Worm (Caenorhabditis elegans) whole organism, dauer: Measurements from ENCODE around the gene hum-8.

ENCODE experiments used
- unc-62 ChIP-seq: sonication (generic microtip); optimal IDR thresholded peaks from 2 replicates; lab custom pipeline; 2017; ENCODE audit warnings: missing biosample characterization, missing genetic modification reagents, missing genetic modification characterization

hum-8 gene

DNA sequence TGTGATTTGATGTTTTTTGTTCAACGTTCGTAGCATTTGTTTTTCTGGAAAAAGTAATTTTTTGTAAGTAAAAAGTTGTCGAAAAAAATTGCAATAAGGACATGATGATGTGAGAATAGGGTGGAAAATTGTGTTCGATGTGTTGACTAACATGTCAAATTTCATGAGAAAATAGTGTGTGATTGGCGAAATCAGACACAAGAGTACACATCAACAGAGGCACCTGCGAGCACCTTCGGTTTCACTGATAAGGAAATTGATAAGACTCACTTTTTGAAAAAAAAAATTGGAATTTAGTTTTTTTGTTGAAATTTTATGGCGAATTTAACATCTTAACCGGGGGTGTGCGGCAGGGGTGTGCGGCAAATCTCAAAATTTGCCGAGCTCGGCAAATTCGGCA is at the start of gene hum-8:
Gene hum-8, minus strand, starts transcription at position 46 of the 400 bp plus-strand sequence.
- no peak for TF ChIP-seq unc-62 (GFP tag; lab: Kevin White, UChicago)

DNA sequence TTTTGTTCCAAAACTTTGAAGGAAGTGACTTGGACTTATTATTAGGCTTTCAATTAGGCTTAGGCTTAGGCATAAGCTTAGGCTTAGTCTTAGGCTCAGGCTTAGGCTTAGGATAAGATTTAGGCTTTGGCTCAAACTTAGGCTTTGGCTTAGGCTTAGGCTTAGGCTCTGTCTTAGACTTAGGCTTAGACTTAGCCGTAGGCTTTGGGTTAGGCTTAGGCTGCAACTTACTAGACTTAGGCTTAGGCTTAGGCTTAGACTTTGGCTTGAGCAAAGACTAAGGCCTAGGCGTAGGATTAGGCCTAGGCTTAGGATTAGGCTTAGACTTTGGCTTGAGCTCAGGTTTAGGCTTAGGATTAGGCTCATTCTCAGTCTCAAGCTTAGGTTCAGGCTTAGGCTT is 44.4 kb upstream of the hum-8 start:
- no peak for TF ChIP-seq unc-62 (GFP tag; lab: Kevin White, UChicago)

DNA sequence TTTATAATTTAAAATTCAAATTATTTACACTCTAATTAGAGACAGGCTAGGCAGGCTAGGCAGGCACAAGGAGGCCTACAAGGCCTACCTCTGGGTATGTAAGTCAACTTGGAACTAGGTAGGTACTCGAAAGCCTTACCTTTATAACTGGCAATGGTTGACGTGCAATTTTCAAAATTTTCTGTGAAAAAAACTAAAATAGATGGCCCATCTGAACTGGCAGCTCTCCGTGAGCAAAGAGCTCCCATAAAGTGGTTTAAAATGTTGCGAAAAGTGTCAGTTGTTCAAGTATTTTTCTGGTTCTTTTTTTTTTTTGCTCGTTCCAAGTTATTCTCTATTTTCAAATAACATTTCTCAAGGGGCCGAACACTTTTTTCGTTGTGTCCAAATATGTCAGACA is 43.6 kb upstream of the hum-8 start:
- no peak for TF ChIP-seq unc-62 (GFP tag; lab: Kevin White, UChicago)

DNA sequence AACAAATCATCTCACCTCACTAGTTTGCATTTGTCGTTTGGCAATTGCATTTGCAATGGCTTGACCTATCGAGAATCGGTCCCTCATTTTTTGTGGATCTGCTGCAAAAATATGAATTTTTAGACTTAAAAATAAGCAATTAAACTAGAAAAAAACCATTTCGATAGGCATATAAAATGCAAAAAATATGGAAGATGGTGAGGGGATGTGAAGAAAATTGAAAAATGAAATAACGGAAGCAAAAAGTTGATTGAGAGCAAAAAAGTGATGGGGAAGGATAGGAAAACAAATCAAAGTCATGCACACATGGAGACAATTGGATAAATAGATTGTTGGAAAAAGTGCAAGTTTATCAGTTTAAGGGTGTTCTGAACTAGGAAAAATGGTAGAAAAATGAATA is 40.7 kb upstream of the hum-8 start, which contains the start of gene npr-37:
Gene npr-37, minus strand, starts transcription at position 101 of the 400 bp plus-strand sequence.
- no peak for TF ChIP-seq unc-62 (GFP tag; lab: Kevin White, UChicago)

DNA sequence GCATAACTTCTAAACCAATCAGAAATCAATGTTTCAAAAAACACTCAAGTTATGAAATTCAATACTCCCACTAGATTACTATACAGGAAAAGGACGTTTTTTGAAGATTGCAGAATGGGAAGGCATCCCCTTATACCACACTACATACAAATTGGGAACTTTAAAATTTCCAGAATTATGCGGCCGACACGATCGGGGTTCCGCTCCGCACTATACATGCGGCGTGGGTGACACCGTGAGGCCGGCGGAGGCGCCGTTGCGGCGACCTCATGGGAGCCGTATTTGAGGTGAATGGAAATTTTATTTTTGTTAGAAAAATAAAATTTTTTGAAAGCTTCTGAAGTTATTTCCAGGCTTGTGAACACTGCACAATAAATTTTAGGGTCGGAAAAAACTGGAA is 28.0 kb upstream of the hum-8 start:
- no peak for TF ChIP-seq unc-62 (GFP tag; lab: Kevin White, UChicago)

DNA sequence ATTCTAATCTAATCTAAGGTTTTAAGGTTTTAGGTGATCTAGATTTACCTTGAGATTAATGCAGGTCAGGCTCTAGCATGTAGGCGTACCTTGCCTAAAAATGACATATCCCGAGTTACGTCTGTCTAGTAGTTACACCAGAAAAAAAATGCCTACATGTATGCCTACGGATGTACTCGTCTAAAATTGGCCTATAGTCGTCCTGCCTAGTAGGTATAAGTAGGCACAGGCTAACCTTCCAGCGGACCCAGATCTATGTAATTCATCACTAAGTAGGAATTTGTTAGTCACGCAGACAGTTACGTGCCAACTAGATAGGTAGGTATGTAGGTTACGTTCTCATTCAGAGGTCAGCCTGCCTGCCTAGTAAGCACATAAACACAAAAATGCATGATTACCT is 26.9 kb upstream of the hum-8 start:
- TF ChIP-seq unc-62 (GFP tag; lab: Kevin White, UChicago) = no peak

DNA sequence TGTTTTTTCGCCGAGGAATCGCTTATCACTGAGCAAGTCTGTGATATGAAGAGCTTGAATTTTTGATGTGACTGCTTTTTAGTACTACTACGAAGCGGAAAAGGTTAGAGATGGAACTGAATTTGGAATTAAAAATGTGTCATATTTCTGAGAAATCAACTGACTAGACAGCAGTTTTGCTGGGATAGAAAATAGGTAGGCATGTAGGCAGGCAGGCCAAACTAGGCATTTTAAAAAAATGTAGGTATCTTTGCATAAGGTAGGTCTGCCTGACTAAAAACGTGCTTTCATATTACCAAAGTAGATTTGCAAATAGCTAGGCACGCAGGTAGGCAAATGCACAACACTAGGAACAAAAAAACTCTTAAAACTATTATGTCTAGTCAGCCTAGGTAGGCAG is 26.2 kb upstream of the hum-8 start:
- TF ChIP-seq unc-62 (GFP tag; lab: Kevin White, UChicago) = no peak

DNA sequence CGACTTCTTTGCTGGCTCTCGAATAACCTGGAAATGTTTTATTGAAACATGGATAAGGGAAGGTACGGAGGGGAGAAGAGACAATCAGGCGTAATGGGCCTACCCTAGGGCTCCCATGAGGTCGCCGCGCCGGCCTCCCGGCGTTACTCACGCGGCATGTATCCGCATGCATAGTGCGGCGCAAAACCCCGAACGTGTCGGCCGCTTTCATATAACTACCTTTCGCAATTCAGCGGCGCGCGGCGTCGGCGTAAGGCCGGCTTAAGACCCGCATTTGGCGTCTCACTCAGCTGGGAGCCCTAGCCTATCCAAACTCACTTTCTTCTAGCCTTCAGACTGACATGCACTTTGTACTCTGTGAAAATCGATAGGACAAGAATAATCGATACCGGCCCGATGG is 21.7 kb upstream of the hum-8 start:
- TF ChIP-seq unc-62 (GFP tag; lab: Kevin White, UChicago) = no peak

DNA sequence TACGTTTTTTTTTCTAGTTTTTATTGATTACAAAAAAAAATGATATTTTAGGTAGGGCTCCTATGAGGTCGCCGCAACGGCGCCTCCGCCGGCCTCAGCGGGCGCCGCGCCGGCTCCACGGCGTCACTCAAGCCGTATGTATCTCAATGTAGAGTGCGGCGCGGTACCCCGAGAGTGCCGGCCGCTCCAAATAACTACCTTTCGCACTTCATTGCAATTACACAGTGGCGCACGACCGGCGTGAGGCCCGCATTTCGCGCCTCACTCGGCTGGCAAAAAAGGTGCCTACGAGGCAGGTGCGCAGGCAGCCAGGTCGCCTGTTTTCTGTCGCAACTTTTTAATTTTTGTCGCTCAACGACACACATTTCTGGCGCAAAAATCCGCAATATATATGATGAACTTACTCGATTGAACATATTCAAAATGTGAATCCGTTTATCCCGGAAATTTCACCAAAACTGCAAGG is 20.3 kb upstream of the hum-8 start, which contains the start of gene M04G7.2:
Gene M04G7.2, minus strand, starts transcription at position 416 of the 466 bp plus-strand sequence.
- no peak for TF ChIP-seq unc-62 (GFP tag; lab: Kevin White, UChicago)

DNA sequence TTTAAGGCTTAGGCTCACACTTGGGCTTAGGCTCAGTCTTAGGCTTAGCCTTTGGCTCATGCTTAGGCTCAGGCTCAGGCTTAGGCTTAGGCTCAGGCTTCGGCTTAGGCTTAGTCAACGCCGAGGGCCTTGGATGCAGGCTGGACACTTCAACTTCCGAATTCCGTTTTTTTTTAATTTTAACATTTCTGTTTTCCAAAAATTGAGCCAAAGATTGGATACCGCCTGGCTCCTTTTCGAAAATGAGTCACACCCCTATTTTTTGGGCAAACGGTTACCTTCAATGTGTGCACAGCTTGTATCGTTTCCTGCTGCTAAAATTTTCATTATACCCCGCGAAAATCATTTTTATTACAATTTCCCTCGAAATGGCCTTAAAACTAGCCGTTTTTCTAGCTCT is 15.1 kb upstream of the hum-8 start, which contains the start of gene M04G7.1:
Gene M04G7.1, plus strand, starts transcription at position 301 of the 400 bp plus-strand sequence.
- no peak for TF ChIP-seq unc-62 (GFP tag; lab: Kevin White, UChicago)

DNA sequence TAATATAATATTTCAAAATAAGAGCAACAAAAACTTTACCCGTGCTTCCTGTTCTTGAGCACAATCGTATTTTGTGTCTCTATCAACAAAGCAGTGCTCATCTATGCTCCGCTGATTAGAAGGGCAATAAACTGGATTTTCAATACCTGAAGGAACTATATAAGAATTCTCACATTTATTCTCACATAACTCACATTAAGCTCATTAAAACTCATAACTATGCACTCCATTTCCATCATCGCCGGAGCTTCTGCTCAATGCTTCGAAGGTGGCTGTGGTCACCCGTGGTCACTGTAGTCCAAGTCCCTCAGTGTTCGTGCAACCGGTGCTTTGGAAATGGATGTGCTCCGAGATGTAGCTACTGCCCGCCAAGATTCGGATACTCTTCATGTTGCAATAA is 14.5 kb upstream of the hum-8 start, which contains the start of the genes Y66H1A.8 and M04G7.5:
Gene Y66H1A.8, minus strand, starts transcription at position 101 of the 400 bp plus-strand sequence.
Gene M04G7.5, plus strand, starts transcription at position 258 of the 400 bp plus-strand sequence.
- TF ChIP-seq unc-62 (GFP tag; lab: Kevin White, UChicago) = no peak

DNA sequence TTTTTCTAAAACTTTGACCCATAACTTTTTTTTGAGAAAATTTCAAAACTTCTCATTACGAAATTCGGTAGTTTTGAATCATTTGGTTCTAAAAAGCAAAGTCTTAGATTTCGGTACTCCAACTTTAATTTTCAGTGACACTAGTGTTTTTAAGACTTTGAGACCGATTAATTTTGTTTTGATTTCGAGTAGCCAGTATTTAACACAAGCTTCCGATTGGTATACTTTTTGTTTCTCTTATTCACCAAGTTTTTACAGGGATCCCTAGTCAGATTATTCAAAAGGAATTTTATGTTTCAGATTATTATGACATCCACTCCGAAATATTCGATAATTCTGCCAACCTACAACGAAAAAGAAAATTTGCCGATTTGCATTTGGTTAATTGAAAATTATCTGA is 5.0 kb upstream of the hum-8 start, which contains the start of gene dpm-1:
Gene dpm-1, plus strand, starts transcription at position 301 of the 400 bp plus-strand sequence.
- no peak for TF ChIP-seq unc-62 (GFP tag; lab: Kevin White, UChicago)

DNA sequence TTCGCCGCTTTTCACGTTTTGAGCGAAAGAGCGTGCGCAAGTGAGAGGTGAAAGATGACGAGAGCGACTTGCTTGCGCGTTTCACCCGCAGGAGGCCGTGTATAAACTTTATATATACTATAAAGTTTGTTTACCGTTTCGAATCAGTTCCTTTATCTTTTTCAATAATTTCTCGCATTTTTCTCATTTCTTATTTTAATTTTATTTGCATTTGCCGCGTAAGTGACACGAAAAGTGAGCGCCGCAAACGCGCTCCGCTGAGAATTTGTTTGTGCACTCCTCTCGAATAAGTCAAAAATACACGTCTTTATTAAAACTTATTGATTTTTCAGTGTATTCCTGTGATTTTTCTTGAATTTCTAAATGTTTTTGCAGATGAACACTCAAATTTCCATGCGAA is 3.3 kb upstream of the hum-8 start, which contains the start of gene mrpl-55:
Gene mrpl-55, plus strand, starts transcription at position 364 of the 400 bp plus-strand sequence.
- TF ChIP-seq unc-62 (GFP tag; lab: Kevin White, UChicago) = no peak

DNA sequence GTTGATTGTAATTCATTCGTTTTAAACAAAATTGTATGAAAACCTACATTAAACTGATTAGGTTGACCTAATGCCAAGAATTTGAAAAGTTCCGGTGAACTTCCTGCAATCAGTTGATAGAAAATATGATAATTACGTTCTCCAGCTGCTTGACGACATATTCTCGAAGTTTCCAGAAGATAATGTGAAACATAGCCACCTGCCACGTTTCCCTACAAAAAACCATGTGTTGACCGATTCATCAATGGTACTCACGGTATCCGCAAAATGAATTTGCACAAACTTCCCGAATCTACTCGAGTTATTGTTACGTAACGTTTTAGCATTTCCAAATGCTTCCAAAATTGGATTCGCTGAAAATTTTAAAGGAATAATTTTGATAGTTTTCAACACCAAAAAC is 2.0 kb downstream of the hum-8 start:
- TF ChIP-seq unc-62 (GFP tag; lab: Kevin White, UChicago) = no peak

DNA sequence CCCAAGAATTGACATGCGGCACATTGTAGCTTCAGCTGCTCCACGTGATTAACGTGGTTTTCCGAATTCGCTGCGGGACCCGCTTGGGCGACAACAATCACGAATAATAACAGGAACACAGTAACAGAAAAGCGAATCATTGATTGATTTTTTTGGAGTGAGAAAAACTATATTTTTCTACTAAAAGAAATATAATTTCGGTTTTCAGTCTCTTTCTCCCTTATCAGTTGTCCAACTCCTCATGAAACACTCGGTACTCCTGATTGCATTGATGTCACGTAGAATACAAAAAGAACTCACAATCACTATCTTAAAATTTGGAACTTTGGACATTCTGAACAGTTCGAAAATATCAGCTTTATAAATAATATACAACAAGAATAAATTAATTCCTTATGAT is 11.5 kb downstream of the hum-8 start, which contains the start of gene Y66H1A.5:
Gene Y66H1A.5, minus strand, starts transcription at position 265 of the 400 bp plus-strand sequence.
- no peak for TF ChIP-seq unc-62 (GFP tag; lab: Kevin White, UChicago)

DNA sequence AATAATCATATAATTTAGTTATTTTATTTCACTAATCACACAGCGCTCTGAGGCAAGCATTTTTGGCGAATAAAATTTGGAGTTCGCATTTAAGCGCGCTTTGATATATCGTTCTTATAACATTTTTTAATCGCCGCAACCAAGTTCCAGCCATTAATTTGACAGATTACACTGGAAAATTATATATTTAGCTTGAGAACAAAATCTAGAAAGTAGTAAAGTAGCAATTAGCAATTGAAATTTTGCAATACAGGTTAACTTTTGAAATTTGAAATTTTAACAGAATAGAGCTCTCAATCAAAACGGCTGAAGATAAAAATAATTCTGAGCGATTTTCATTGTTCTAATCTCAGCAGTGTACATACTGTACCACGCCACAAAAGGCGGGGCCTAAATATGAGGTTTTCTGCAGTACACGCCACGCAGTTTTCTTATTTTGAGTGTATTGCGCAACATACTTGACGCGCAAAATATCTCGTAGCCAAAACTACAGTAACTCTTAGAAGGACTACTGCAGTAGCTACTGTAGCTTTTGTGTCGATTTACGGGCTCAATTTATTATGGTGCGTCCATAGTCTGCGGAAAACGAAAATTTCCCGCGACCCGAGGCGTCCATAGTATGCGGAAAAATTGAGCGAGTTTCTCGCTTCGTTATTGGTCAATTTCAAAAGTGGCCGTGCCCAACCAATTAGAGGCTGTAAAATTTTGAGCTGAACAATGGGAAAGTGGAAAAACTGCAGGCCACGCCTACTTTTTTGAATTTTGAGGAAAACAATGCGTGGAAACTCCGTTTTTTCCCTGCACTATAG is 13.1 kb downstream of the hum-8 start:
- no peak for TF ChIP-seq unc-62 (GFP tag; lab: Kevin White, UChicago)
